Fruit fly (Drosophila melanogaster) whole organism, pupa: Measurements from ENCODE around the gene Prp40.
A peak's percentile ranks its signal among the peaks of the same experiment; 100 is the strongest.

Experiments
- CG10348 ChIP-seq: fragments of 200-800 bp; sonication (Bioruptor generic); IDR thresholded peaks from 2 replicates; pipeline ENCODE4 v1.3.6; 2022; ENCODE audit warnings: missing biosample characterization, missing genetic modification characterization
- CG12605 ChIP-seq: fragments of 200-800 bp; sonication (Bioruptor generic); IDR thresholded peaks from 2 replicates; pipeline ENCODE4 v1.3.6; 2022; ENCODE audit warnings: missing biosample characterization, missing genetic modification characterization
- CG13204 ChIP-seq: fragments of 200-800 bp; sonication (Bioruptor generic); optimal IDR thresholded peaks from 2 replicates; lab custom pipeline; 2018; ENCODE audit warnings: missing biosample characterization, mild to moderate bottlenecking, missing genetic modification characterization, moderate library complexity
- CG14655 ChIP-seq: fragments of 200-800 bp; sonication (Bioruptor generic); optimal IDR thresholded peaks from 3 replicates; lab custom pipeline; 2017; ENCODE audit warnings: mild to moderate bottlenecking, missing biosample characterization, missing genetic modification reagents, missing genetic modification characterization
- CG15710 ChIP-seq: fragments of 200-800 bp; sonication (Bioruptor generic); optimal IDR thresholded peaks from 2 replicates; lab custom pipeline; 2018; ENCODE audit warnings: missing biosample characterization, mild to moderate bottlenecking, missing genetic modification characterization, moderate library complexity
- CG17806 ChIP-seq: fragments of 200-800 bp; sonication (Bioruptor generic); optimal IDR thresholded peaks from 2 replicates; lab custom pipeline; 2018; ENCODE audit warnings: missing biosample characterization, mild to moderate bottlenecking, missing genetic modification characterization, moderate library complexity
- CG32121 ChIP-seq: fragments of 200-800 bp; sonication (Bioruptor generic); IDR thresholded peaks from 2 replicates; pipeline ENCODE4 v1.3.6; 2022; ENCODE audit warnings: missing biosample characterization, missing genetic modification characterization
- CG34367 ChIP-seq: fragments of 200-800 bp; sonication (Bioruptor generic); optimal IDR thresholded peaks from 2 replicates; lab custom pipeline; 2018; ENCODE audit warnings: missing biosample characterization, mild to moderate bottlenecking, missing genetic modification characterization
- CG4496 ChIP-seq: fragments of 200-800 bp; sonication (Bioruptor generic); IDR thresholded peaks from 3 replicates; pipeline ENCODE4 v1.3.6; 2022; ENCODE audit warnings: missing biosample characterization, missing genetic modification characterization
- CG8159 ChIP-seq: fragments of 200-800 bp; sonication (Bioruptor generic); optimal IDR thresholded peaks from 3 replicates; lab custom pipeline; 2018; ENCODE audit warnings: missing biosample characterization, mild to moderate bottlenecking, missing genetic modification characterization, moderate library complexity
- CG8301 ChIP-seq: fragments of 200-800 bp; sonication (Bioruptor generic); optimal IDR thresholded peaks from 2 replicates; lab custom pipeline; 2018; ENCODE audit warnings: missing biosample characterization, mild to moderate bottlenecking, missing genetic modification characterization
- CG9948 ChIP-seq: fragments of 200-800 bp; sonication (Bioruptor generic); optimal IDR thresholded peaks from 2 replicates; lab custom pipeline; 2018; ENCODE audit warnings: missing biosample characterization, mild to moderate bottlenecking, missing genetic modification characterization, moderate library complexity
- D1 ChIP-seq: fragments of 200-800 bp; sonication (Bioruptor generic); optimal IDR thresholded peaks from 2 replicates; lab custom pipeline; 2018; ENCODE audit warnings: missing biosample characterization, mild to moderate bottlenecking, missing genetic modification characterization, moderate library complexity
- EcR ChIP-seq: fragments of 200-800 bp; sonication (Bioruptor generic); optimal IDR thresholded peaks from 3 replicates; lab custom pipeline; 2019; ENCODE audit warnings: missing biosample characterization, missing genetic modification characterization, mild to moderate bottlenecking, moderate library complexity, missing genetic modification reagents
- Ets98B ChIP-seq: fragments of 200-800 bp; sonication (Bioruptor generic); IDR thresholded peaks from 2 replicates; pipeline ENCODE4 v1.3.6; 2022; ENCODE audit warnings: missing biosample characterization, missing genetic modification characterization
- Pif1A ChIP-seq: fragments of 200-800 bp; sonication (Bioruptor generic); optimal IDR thresholded peaks from 3 replicates; lab custom pipeline; 2016; ENCODE audit warnings: missing biosample characterization, missing genetic modification characterization
- Pif1B ChIP-seq: fragments of 200-800 bp; sonication (Bioruptor generic); optimal IDR thresholded peaks from 3 replicates; lab custom pipeline; 2016; ENCODE audit warnings: missing biosample characterization, missing genetic modification characterization
- Snoo ChIP-seq: fragments of 200-800 bp; sonication (Bioruptor generic); optimal IDR thresholded peaks from 3 replicates; lab custom pipeline; 2017; ENCODE audit warnings: missing biosample characterization, mild to moderate bottlenecking, missing genetic modification characterization, inconsistent platforms
- fd96Ca ChIP-seq: fragments of 200-800 bp; sonication (Bioruptor generic); IDR thresholded peaks from 3 replicates; pipeline ENCODE4 v1.3.6; 2022; ENCODE audit warnings: missing biosample characterization, missing genetic modification characterization
- gl ChIP-seq: fragments of 200-800 bp; sonication (Bioruptor generic); optimal IDR thresholded peaks from 2 replicates; lab custom pipeline; 2018; ENCODE audit warnings: missing biosample characterization, mild to moderate bottlenecking, missing genetic modification characterization
- rn ChIP-seq: fragments of 200-800 bp; sonication (Bioruptor generic); IDR thresholded peaks from 2 replicates; pipeline ENCODE4 v1.3.6; 2022; ENCODE audit warnings: missing biosample characterization, missing genetic modification characterization

Gene Prp40

dm6 chr2L:3022986-3023385, at the start of gene Prp40, which contains the start of gene alpha4GT1:
Gene Prp40 (plus strand): TSS chr2L:3023226.
Gene alpha4GT1 (minus strand): TSS chr2L:3023141.
- no peak for TF ChIP-seq CG15710 (tag; lab: Kevin White, UChicago)
- no peak for TF ChIP-seq CG12605 (GFP tag; lab: Robert Waterston, UW)
- no peak for TF ChIP-seq Ets98B
- no peak for TF ChIP-seq CG32121 (GFP tag; lab: Robert Waterston, UW)
- TF ChIP-seq, all 21 proteins: peak for 0

dm6 chr2L:2976829-2977228, 46.2 kb upstream of the Prp40 start, which contains the start of the genes CG9641 and CG3165:
Gene CG9641 (minus strand): TSS chr2L:2976862.
Gene CG3165 (plus strand): TSS chr2L:2977122.
- TF ChIP-seq CG13204 (GFP tag; lab: Kevin White, UChicago), result no peak
- peak; percentile 74 for TF ChIP-seq CG17806 (tag; lab: Kevin White, UChicago)
- peak; percentile 81 for TF ChIP-seq CG32121 (GFP tag; lab: Robert Waterston, UW)
- no peak for TF ChIP-seq Pif1A
- TF ChIP-seq CG15710 (tag; lab: Kevin White, UChicago), result peak; percentile 78
- no peak for TF ChIP-seq EcR
- TF ChIP-seq CG10348, result no peak
- peak; percentile 77 for TF ChIP-seq CG34367 (tag; lab: Kevin White, UChicago)
- TF ChIP-seq fd96Ca (GFP tag; lab: Robert Waterston, UW), result peak; percentile 91
- no peak for TF ChIP-seq D1 (tag; lab: Kevin White, UChicago)
- no peak for TF ChIP-seq CG14655 (GFP tag; lab: Kevin White, UChicago)
- peak; percentile 74; the same call in 1 of the 2 replicates for TF ChIP-seq rn (GFP tag; lab: Robert Waterston, UW)
- TF ChIP-seq CG8159, result peak; percentile 82
- TF ChIP-seq CG4496 (GFP tag; lab: Robert Waterston, UW), result peak; percentile 86
- TF ChIP-seq CG12605 (GFP tag; lab: Robert Waterston, UW), result peak; percentile 44; the same call in 1 of the 2 replicates
- TF ChIP-seq Pif1B (GFP tag; lab: Kevin White, UChicago), result no peak
- TF ChIP-seq Snoo (tag; lab: Kevin White, UChicago), result peak; percentile 79
- TF ChIP-seq CG8301 (tag; lab: Kevin White, UChicago), result no peak
- TF ChIP-seq Ets98B, result peak; percentile 71
- TF ChIP-seq gl, result peak; percentile 53
- TF ChIP-seq CG9948 (tag; lab: Kevin White, UChicago), result peak; percentile 71

dm6 chr2L:2979091-2979490, 43.9 kb upstream of the Prp40 start, which contains the start of gene CG9643:
Gene CG9643 (minus strand): TSS chr2L:2979288.
- TF ChIP-seq CG13204 (GFP tag; lab: Kevin White, UChicago), result no peak
- no peak for TF ChIP-seq CG8159
- no peak for TF ChIP-seq CG34367 (tag; lab: Kevin White, UChicago)
- no peak for TF ChIP-seq CG4496 (GFP tag; lab: Robert Waterston, UW)
- TF ChIP-seq fd96Ca (GFP tag; lab: Robert Waterston, UW), result no peak
- no peak for TF ChIP-seq CG14655 (GFP tag; lab: Kevin White, UChicago)
- TF ChIP-seq EcR, result no peak
- no peak for TF ChIP-seq CG9948 (tag; lab: Kevin White, UChicago)
- TF ChIP-seq CG8301 (tag; lab: Kevin White, UChicago), result no peak
- no peak for TF ChIP-seq gl
- TF ChIP-seq D1 (tag; lab: Kevin White, UChicago), result no peak
- no peak for TF ChIP-seq CG15710 (tag; lab: Kevin White, UChicago)
- no peak for TF ChIP-seq Pif1A
- TF ChIP-seq Snoo (tag; lab: Kevin White, UChicago), result no peak
- no peak for TF ChIP-seq CG32121 (GFP tag; lab: Robert Waterston, UW)
- no peak for TF ChIP-seq Ets98B
- TF ChIP-seq CG10348, result no peak
- no peak for TF ChIP-seq Pif1B (GFP tag; lab: Kevin White, UChicago)
- TF ChIP-seq CG12605 (GFP tag; lab: Robert Waterston, UW), result no peak

dm6 chr2L:2986776-2987175, 36.2 kb upstream of the Prp40 start:
- TF ChIP-seq Pif1A (no peak), CG8301 (tag; lab: Kevin White, UChicago) (no peak), CG32121 (GFP tag; lab: Robert Waterston, UW) (no peak), Pif1B (GFP tag; lab: Kevin White, UChicago) (no peak), fd96Ca (GFP tag; lab: Robert Waterston, UW) (no peak), CG34367 (tag; lab: Kevin White, UChicago) (no peak), Ets98B (no peak), CG9948 (tag; lab: Kevin White, UChicago) (no peak), CG4496 (GFP tag; lab: Robert Waterston, UW) (no peak), EcR (no peak), CG12605 (GFP tag; lab: Robert Waterston, UW) (no peak), CG8159 (no peak)

- peak; percentile 72 for TF ChIP-seq CG34367 (tag; lab: Kevin White, UChicago)
- TF ChIP-seq D1 (tag; lab: Kevin White, UChicago), result no peak
- TF ChIP-seq Ets98B, result peak; percentile 64; the same call in 1 of the 2 replicates
- TF ChIP-seq Pif1A, result no peak
- TF ChIP-seq CG32121 (GFP tag; lab: Robert Waterston, UW), result peak; percentile 76
- TF ChIP-seq CG12605 (GFP tag; lab: Robert Waterston, UW), result peak; percentile 71
- TF ChIP-seq CG8159, result peak; percentile 85
- peak; percentile 55; the same call in 1 of the 2 replicates for TF ChIP-seq rn (GFP tag; lab: Robert Waterston, UW)
- TF ChIP-seq CG15710 (tag; lab: Kevin White, UChicago), result peak; percentile 80
- TF ChIP-seq CG4496 (GFP tag; lab: Robert Waterston, UW), result peak; percentile 90
- peak; percentile 84 for TF ChIP-seq CG9948 (tag; lab: Kevin White, UChicago)
- peak; percentile 75 for TF ChIP-seq CG17806 (tag; lab: Kevin White, UChicago)
- no peak for TF ChIP-seq CG14655 (GFP tag; lab: Kevin White, UChicago)
- peak; percentile 77 for TF ChIP-seq fd96Ca (GFP tag; lab: Robert Waterston, UW)
- peak; percentile 34 for TF ChIP-seq gl
- no peak for TF ChIP-seq EcR
- peak; percentile 79 for TF ChIP-seq Snoo (tag; lab: Kevin White, UChicago)
These were observed 35.2 kb upstream of the Prp40 start, which contains the start of the genes Chd1 and Bem46 for dm6 chr2L:2987681-2988381. Gene Chd1 (minus strand): TSS chr2L:2987723. Gene Bem46 (plus strand): TSS chr2L:2988116.
